Worm (Caenorhabditis elegans) whole organism, young adult: ENCODE data around the gene Y43F8B.2.

ENCODE experiments used
- B0019.2 ChIP-seq: fragments of 200-800 bp; sonication (Bioruptor generic); conservative IDR thresholded peaks from 2 replicates; pipeline ENCODE4 v1.3.6; 2022; ENCODE audit warnings: missing genetic modification reagents, missing genetic modification characterization, missing compliant biosample characterization
- B0336.3 ChIP-seq: fragments of 200-800 bp; sonication (Bioruptor generic); IDR thresholded peaks from 2 replicates; pipeline ENCODE4 v1.3.6; 2022; ENCODE audit warnings: missing genetic modification characterization, missing compliant biosample characterization
- C06A6.2 ChIP-seq: fragments of 200-800 bp; sonication (Bioruptor generic); conservative IDR thresholded peaks from 2 replicates; pipeline ENCODE4 v1.3.6; 2022; ENCODE audit warnings: missing genetic modification characterization, missing compliant biosample characterization
- D2030.7 ChIP-seq: fragments of 200-800 bp; sonication (Bioruptor generic); IDR thresholded peaks from 2 replicates; pipeline ENCODE4 v1.3.6; 2022; ENCODE audit warnings: missing genetic modification reagents, missing genetic modification characterization, missing compliant biosample characterization
- F10E7.11 ChIP-seq: sonication (generic microtip); optimal IDR thresholded peaks from 2 replicates; lab custom pipeline; 2017; ENCODE audit warnings: mild to moderate bottlenecking, missing genetic modification characterization, moderate library complexity, missing compliant biosample characterization
- F22D6.2 ChIP-seq: sonication (generic microtip); optimal IDR thresholded peaks from 2 replicates; lab custom pipeline; 2016; ENCODE audit warnings: mild to moderate bottlenecking, missing genetic modification characterization, missing compliant biosample characterization
- F37B4.10 ChIP-seq: fragments of 200-800 bp; sonication (Bioruptor generic); IDR thresholded peaks from 2 replicates; pipeline ENCODE4 v1.3.6; 2022; ENCODE audit warnings: missing genetic modification characterization, missing compliant biosample characterization
- F52B5.7 ChIP-seq: sonication (generic microtip); optimal IDR thresholded peaks from 2 replicates; lab custom pipeline; 2016; ENCODE audit warnings: mild to moderate bottlenecking, missing genetic modification characterization, missing compliant biosample characterization
- F57A8.1 ChIP-seq: fragments of 200-800 bp; sonication (Bioruptor generic); optimal IDR thresholded peaks from 2 replicates; lab custom pipeline; 2018; ENCODE audit warnings: mild to moderate bottlenecking, missing genetic modification characterization, moderate library complexity, missing compliant biosample characterization
- K11D2.4 ChIP-seq: fragments of 200-800 bp; sonication (Bioruptor generic); IDR thresholded peaks from 2 replicates; pipeline ENCODE4 v1.3.6; 2022; ENCODE audit warnings: missing genetic modification reagents, missing genetic modification characterization, missing compliant biosample characterization
- K12H6.12 ChIP-seq: fragments of 200-800 bp; sonication (Bioruptor generic); optimal IDR thresholded peaks from 2 replicates; lab custom pipeline; 2018; ENCODE audit warnings: mild to moderate bottlenecking, missing genetic modification characterization, missing compliant biosample characterization
- Y53G8AR.9 ChIP-seq: fragments of 200-800 bp; sonication (Bioruptor generic); conservative IDR thresholded peaks from 2 replicates; pipeline ENCODE4 v1.3.6; 2022; ENCODE audit warnings: missing genetic modification reagents, missing genetic modification characterization, missing compliant biosample characterization
- Y56A3A.18 ChIP-seq: fragments of 200-800 bp; sonication (Bioruptor generic); IDR thresholded peaks from 2 replicates; pipeline ENCODE4 v1.3.6; 2022; ENCODE audit warnings: missing genetic modification reagents, missing genetic modification characterization, missing compliant biosample characterization
- Y67H2A.10 ChIP-seq: fragments of 200-800 bp; sonication (Bioruptor generic); conservative IDR thresholded peaks from 2 replicates; pipeline ENCODE4 v1.3.6; 2022; ENCODE audit warnings: missing genetic modification reagents, missing genetic modification characterization, missing compliant biosample characterization
- Y79H2A.3 ChIP-seq: fragments of 200-800 bp; sonication (Bioruptor generic); conservative IDR thresholded peaks from 2 replicates; pipeline ENCODE4 v1.3.6; 2022; ENCODE audit warnings: missing genetic modification reagents, missing genetic modification characterization, missing compliant biosample characterization
- aptf-2 ChIP-seq: fragments of 200-800 bp; sonication (Bioruptor generic); conservative IDR thresholded peaks from 2 replicates; pipeline ENCODE4 v1.3.6; 2022; ENCODE audit warnings: missing genetic modification reagents, missing genetic modification characterization, missing compliant biosample characterization
- atf-7 ChIP-seq: sonication (generic microtip); optimal IDR thresholded peaks from 2 replicates; lab custom pipeline; 2017; ENCODE audit warnings: mild to moderate bottlenecking, missing genetic modification characterization, missing compliant biosample characterization
- athp-1 ChIP-seq: sonication (generic microtip); optimal IDR thresholded peaks from 2 replicates; lab custom pipeline; 2017; ENCODE audit warnings: mild to moderate bottlenecking, missing genetic modification characterization, missing compliant biosample characterization
- attf-3 ChIP-seq: fragments of 200-800 bp; sonication (Bioruptor generic); conservative IDR thresholded peaks from 2 replicates; pipeline ENCODE4 v1.3.6; 2022; ENCODE audit warnings: missing genetic modification reagents, missing genetic modification characterization, missing compliant biosample characterization
- attf-5 ChIP-seq: fragments of 200-800 bp; sonication (Bioruptor generic); optimal IDR thresholded peaks from 2 replicates; lab custom pipeline; 2018; ENCODE audit warnings: mild to moderate bottlenecking, missing genetic modification characterization, missing compliant biosample characterization
- bed-1 ChIP-seq: fragments of 200-800 bp; sonication (Bioruptor generic); IDR thresholded peaks from 2 replicates; pipeline ENCODE4 v1.3.6; 2022; ENCODE audit warnings: missing genetic modification reagents, missing genetic modification characterization, missing compliant biosample characterization
- cebp-2 ChIP-seq: fragments of 200-800 bp; sonication (Bioruptor generic); IDR thresholded peaks from 2 replicates; pipeline ENCODE4 v1.3.6; 2022; ENCODE audit warnings: missing genetic modification characterization, missing compliant biosample characterization
- ceh-100 ChIP-seq: fragments of 200-800 bp; sonication (Bioruptor generic); IDR thresholded peaks from 2 replicates; pipeline ENCODE4 v1.3.6; 2022; ENCODE audit warnings: missing genetic modification reagents, missing genetic modification characterization, missing compliant biosample characterization
- ceh-91 ChIP-seq: fragments of 200-800 bp; sonication (Bioruptor generic); IDR thresholded peaks from 2 replicates; pipeline ENCODE4 v1.3.6; 2022; ENCODE audit warnings: missing genetic modification reagents, missing genetic modification characterization, missing compliant biosample characterization
- dpff-1 ChIP-seq: sonication (generic microtip); optimal IDR thresholded peaks from 2 replicates; lab custom pipeline; 2017; ENCODE audit warnings: mild to moderate bottlenecking, missing genetic modification characterization, missing compliant biosample characterization
- dpl-1 ChIP-seq: fragments of 150-350 bp; optimal IDR thresholded peaks from 2 replicates; lab custom pipeline; 2014; ENCODE audit warnings: missing biosample characterization, missing genetic modification reagents, missing genetic modification characterization
- efl-1 ChIP-seq: fragments of 150-350 bp; optimal IDR thresholded peaks from 2 replicates; lab custom pipeline; 2014; ENCODE audit warnings: missing biosample characterization, missing genetic modification reagents, missing genetic modification characterization
- gei-17 ChIP-seq: fragments of 200-800 bp; sonication (Bioruptor generic); optimal IDR thresholded peaks from 2 replicates; lab custom pipeline; 2018; ENCODE audit warnings: mild to moderate bottlenecking, missing genetic modification characterization, missing compliant biosample characterization
- let-607 ChIP-seq, 2 experiments: fragments of 200-800 bp in 1 of 2; sonication (Bioruptor generic) in 1 of 2; sonication (generic microtip) in 1 of 2; optimal IDR thresholded peaks; 2 replicates each; lab custom pipeline; 2016 to 2018; ENCODE audit warnings: mild to moderate bottlenecking in 2 of 2, missing compliant biosample characterization in 2 of 2, missing genetic modification characterization in 2 of 2, moderate library complexity in 2 of 2, missing genotype in 1 of 2
- lin-40 ChIP-seq: sonication (generic microtip); optimal IDR thresholded peaks from 2 replicates; lab custom pipeline; 2016; ENCODE audit warnings: missing genetic modification characterization, mild to moderate bottlenecking, missing compliant biosample characterization, missing genotype, missing genetic modification reagents
- lsl-1 ChIP-seq: fragments of 200-800 bp; sonication (Bioruptor generic); optimal IDR thresholded peaks from 2 replicates; lab custom pipeline; 2018; ENCODE audit warnings: mild to moderate bottlenecking, missing genetic modification characterization, moderate library complexity, missing compliant biosample characterization
- lsy-27 ChIP-seq: sonication (generic microtip); optimal IDR thresholded peaks from 2 replicates; lab custom pipeline; 2017; ENCODE audit warnings: missing genetic modification characterization, mild to moderate bottlenecking, missing compliant biosample characterization, antibody characterized with exemption, missing genotype, borderline replicate concordance; ENCODE audit not compliant: insufficient read depth
- madf-6 ChIP-seq: fragments of 200-800 bp; sonication (Bioruptor generic); IDR thresholded peaks from 2 replicates; pipeline ENCODE4 v1.3.6; 2022; ENCODE audit warnings: missing genetic modification reagents, missing genetic modification characterization, missing compliant biosample characterization
- mcd-1 ChIP-seq: fragments of 200-800 bp; sonication (Bioruptor generic); IDR thresholded peaks from 2 replicates; pipeline ENCODE4 v1.3.6; 2022; ENCODE audit warnings: missing genetic modification reagents, missing genetic modification characterization, missing compliant biosample characterization
- nfya-1 ChIP-seq: sonication (generic microtip); optimal IDR thresholded peaks from 2 replicates; lab custom pipeline; 2017; ENCODE audit warnings: antibody characterized with exemption, missing compliant biosample characterization, missing genetic modification characterization, borderline replicate concordance; ENCODE audit not compliant: insufficient read depth
- nfyb-1 ChIP-seq: fragments of 200-800 bp; sonication (Bioruptor generic); IDR thresholded peaks from 2 replicates; pipeline ENCODE4 v1.3.6; 2022; ENCODE audit warnings: missing genetic modification reagents, missing genetic modification characterization, missing compliant biosample characterization
- nhr-179 ChIP-seq: sonication (generic microtip); optimal IDR thresholded peaks from 2 replicates; lab custom pipeline; 2016; ENCODE audit warnings: mild to moderate bottlenecking, missing genetic modification characterization, missing compliant biosample characterization
- nhr-90 ChIP-seq: sonication (generic microtip); optimal IDR thresholded peaks from 2 replicates; lab custom pipeline; 2016; ENCODE audit warnings: missing genotype, mild to moderate bottlenecking, missing genetic modification characterization, missing compliant biosample characterization
- pbrm-1 ChIP-seq: fragments of 200-800 bp; sonication (Bioruptor generic); IDR thresholded peaks from 2 replicates; pipeline ENCODE4 v1.3.6; 2022; ENCODE audit warnings: missing genetic modification reagents, missing genetic modification characterization, missing compliant biosample characterization
- repo-1 ChIP-seq: sonication (generic microtip); optimal IDR thresholded peaks from 2 replicates; lab custom pipeline; 2017; ENCODE audit warnings: mild to moderate bottlenecking, missing genetic modification characterization, missing compliant biosample characterization
- sdz-38 ChIP-seq: sonication (generic microtip); optimal IDR thresholded peaks from 2 replicates; lab custom pipeline; 2016; ENCODE audit warnings: missing genotype, missing genetic modification characterization, missing compliant biosample characterization
- snpc-1.1 ChIP-seq: sonication (generic microtip); optimal IDR thresholded peaks from 2 replicates; lab custom pipeline; 2017; ENCODE audit warnings: missing genetic modification characterization, mild to moderate bottlenecking, missing compliant biosample characterization, antibody characterized with exemption, moderate library complexity, missing genotype, missing genetic modification reagents; ENCODE audit not compliant: insufficient read depth
- snpc-4 ChIP-seq, 5 experiments: fragments of 150-350 bp in 1 of 5; sonication (generic microtip) in 4 of 5; optimal IDR thresholded peaks; 2 replicates each; lab custom pipeline; 2014 to 2018; ENCODE audit warnings: missing genetic modification characterization in 5 of 5, missing biosample characterization in 3 of 5, antibody characterized with exemption in 2 of 5, mild to moderate bottlenecking in 2 of 5, missing compliant biosample characterization in 2 of 5, missing genotype in 2 of 5, moderate library complexity in 2 of 5, missing genetic modification reagents in 1 of 5
- somi-1 ChIP-seq: fragments of 200-800 bp; sonication (Bioruptor generic); optimal IDR thresholded peaks from 2 replicates; lab custom pipeline; 2018; ENCODE audit warnings: mild to moderate bottlenecking, missing genetic modification characterization, missing compliant biosample characterization
- tbp1 ChIP-seq: fragments of 200-800 bp; sonication (Bioruptor generic); optimal IDR thresholded peaks from 2 replicates; lab custom pipeline; 2018; ENCODE audit warnings: mild to moderate bottlenecking, missing genetic modification characterization, missing compliant biosample characterization
- tlf-1 ChIP-seq: fragments of 200-800 bp; sonication (Bioruptor generic); optimal IDR thresholded peaks from 2 replicates; lab custom pipeline; 2018; ENCODE audit warnings: mild to moderate bottlenecking, missing genetic modification characterization, missing compliant biosample characterization
- zim-3 ChIP-seq: sonication (generic microtip); optimal IDR thresholded peaks from 2 replicates; lab custom pipeline; 2017; ENCODE audit warnings: mild to moderate bottlenecking, missing genetic modification characterization, moderate library complexity, missing compliant biosample characterization

Y43F8B.2 gene

ce11 chrV:19519511-19519934 lies 13.4 kb downstream of the Y43F8B.2 start:
- TF ChIP-seq zim-3 (peak; percentile 90), lin-40 (peak; percentile 65), F57A8.1 (GFP tag; lab: Kevin White, UChicago) (peak; percentile 8), nhr-90 (no peak), atf-7 (tag; lab: Kevin White, UChicago) (peak; percentile 57), F10E7.11 (tag; lab: Kevin White, UChicago) (peak; percentile 27), F52B5.7 (peak; percentile 7), attf-3 (GFP tag; lab: Robert Waterston, UW) (no peak), lsy-27 (tag; lab: Kevin White, UChicago) (no peak), somi-1 (GFP tag; lab: Kevin White, UChicago) (no peak), madf-6 (GFP tag; lab: Robert Waterston, UW) (peak; percentile 58), snpc-4 (GFP tag; optimal IDR thresholded peaks at IDR 0.05; lab: Kevin White, UChicago) (no peak), snpc-4 (tag; optimal IDR thresholded peaks at IDR 0.05; lab: Kevin White, UChicago) (peak in 2 of 4 experiments; percentile 25 to 36), ceh-100 (GFP tag; lab: Robert Waterston, UW) (peak; percentile 36), mcd-1 (peak; percentile 45; the same call in 1 of the 2 replicates), F22D6.2 (tag; lab: Kevin White, UChicago) (no peak), nfya-1 (tag; lab: Kevin White, UChicago) (no peak), B0336.3 (peak; percentile 55; the same call in 1 of the 2 replicates), dpl-1 (no peak), tbp1 (GFP tag; lab: Kevin White, UChicago) (no peak), F37B4.10 (GFP tag; lab: Robert Waterston, UW) (no peak), attf-5 (GFP tag; lab: Kevin White, UChicago) (no peak), D2030.7 (no peak), athp-1 (peak; percentile 13), Y53G8AR.9 (GFP tag; lab: Robert Waterston, UW) (0 out of 2 replicates have a peak, but pooled peaks have one; percentile 61), Y56A3A.18 (GFP tag; lab: Robert Waterston, UW) (0 out of 2 replicates have a peak, but pooled peaks have one; percentile 27), snpc-1.1 (tag; lab: Kevin White, UChicago) (no peak), K11D2.4 (GFP tag; lab: Robert Waterston, UW) (peak; percentile 51; the same call in 1 of the 2 replicates), cebp-2 (GFP tag; lab: Robert Waterston, UW) (no peak), ceh-91 (GFP tag; lab: Robert Waterston, UW) (no peak), let-607 (tag; optimal IDR thresholded peaks at IDR 0.05; lab: Kevin White, UChicago) (peak in 1 of 2 experiments; percentile 1), efl-1 (GFP tag; lab: Kevin White, UChicago) (no peak), nhr-179 (tag; lab: Kevin White, UChicago) (no peak), Y67H2A.10 (GFP tag; lab: Robert Waterston, UW) (no peak), pbrm-1 (GFP tag; lab: Robert Waterston, UW) (0 out of 2 replicates have a peak, but pooled peaks have one; percentile 24), lsl-1 (no peak), B0019.2 (no peak), dpff-1 (peak; percentile 5), gei-17 (peak; percentile 39), aptf-2 (GFP tag; lab: Robert Waterston, UW) (no peak), C06A6.2 (peak; percentile 32; the same call in 1 of the 2 replicates), nfyb-1 (GFP tag; lab: Robert Waterston, UW) (peak; percentile 78), bed-1 (GFP tag; lab: Robert Waterston, UW) (no peak), K12H6.12 (peak; percentile 10), sdz-38 (tag; lab: Kevin White, UChicago) (no peak), repo-1 (tag; lab: Kevin White, UChicago) (peak; percentile 75), tlf-1 (GFP tag; lab: Kevin White, UChicago) (no peak), Y79H2A.3 (GFP tag; lab: Robert Waterston, UW) (no peak)
